Worm (Caenorhabditis elegans): ENCODE data around the gene srz-78.

The srz-78 gene

ce11 chrIV:3515412-3516046 lies 24.0 kb downstream of the srz-78 start:
- TF ChIP-seq tbx-37 (GFP tag; conservative IDR thresholded peaks at IDR 0.05) (no peak), hmg-4 (GFP tag; optimal IDR thresholded peaks at IDR 0.05) (peak; percentile 65), scrt-1 (GFP tag; IDR thresholded peaks at IDR 0.05) (no peak), F13C5.2 (tag; optimal IDR thresholded peaks at IDR 0.05) (no peak)

ce11 chrIV:3516586-3516985 lies 25.0 kb downstream of the srz-78 start, which contains the start of gene unc-33:
TSS of gene unc-33 (plus strand) at chrIV:3516886.
- TF ChIP-seq B0310.2 (tag; optimal IDR thresholded peaks at IDR 0.05), result no peak
- no peak for TF ChIP-seq tbx-11 (GFP tag; IDR thresholded peaks at IDR 0.05)
- no peak for TF ChIP-seq tbx-37 (GFP tag; conservative IDR thresholded peaks at IDR 0.05)
- no peak for TF ChIP-seq sea-1 (GFP tag; conservative IDR thresholded peaks at IDR 0.05)
- TF ChIP-seq pes-1 (GFP tag; IDR thresholded peaks at IDR 0.05), result no peak
- no peak for TF ChIP-seq flt-1 (GFP tag; IDR thresholded peaks at IDR 0.05)
- TF ChIP-seq hmg-4 (GFP tag; optimal IDR thresholded peaks at IDR 0.05), result no peak
- TF ChIP-seq ceh-36 (tag; optimal IDR thresholded peaks at IDR 0.05), result no peak
- no peak for TF ChIP-seq tra-4 (tag; optimal IDR thresholded peaks at IDR 0.05)
- TF ChIP-seq F13C5.2 (tag; optimal IDR thresholded peaks at IDR 0.05), result no peak
- no peak for TF ChIP-seq scrt-1 (GFP tag; IDR thresholded peaks at IDR 0.05)
- TF ChIP-seq ama-1 (optimal IDR thresholded peaks at IDR 0.05), result no peak
- TF ChIP-seq ceh-13 (GFP tag; optimal IDR thresholded peaks at IDR 0.05), result no peak

DNA sequence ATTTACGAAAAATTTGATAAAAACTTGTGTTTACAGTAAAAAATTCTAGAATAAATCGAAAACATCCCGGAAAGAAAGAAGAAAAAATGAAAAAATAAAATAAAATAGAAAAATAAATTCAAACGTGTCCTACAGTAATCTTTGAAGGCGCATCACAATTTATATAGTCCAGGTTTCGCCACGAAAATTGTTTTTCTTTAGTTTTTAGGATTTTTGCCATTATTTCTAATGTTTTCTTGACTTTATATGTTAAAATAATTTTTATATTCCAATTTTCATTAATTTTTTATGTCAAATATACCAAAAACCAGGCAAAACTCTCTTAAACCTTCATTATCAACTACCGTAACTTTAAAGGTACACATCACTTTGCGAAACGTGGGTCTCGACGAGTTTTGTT lies 26.0 kb downstream of the srz-78 start:
- TF ChIP-seq ceh-13 (GFP tag; optimal IDR thresholded peaks at IDR 0.05) (no peak), pes-1 (GFP tag; IDR thresholded peaks at IDR 0.05) (no peak), aly-1 (tag; optimal IDR thresholded peaks at IDR 0.05) (no peak), F13C5.2 (tag; optimal IDR thresholded peaks at IDR 0.05) (no peak), sea-1 (GFP tag; conservative IDR thresholded peaks at IDR 0.05) (no peak), tbx-37 (GFP tag; conservative IDR thresholded peaks at IDR 0.05) (no peak), hnd-1 (tag; optimal IDR thresholded peaks at IDR 0.05) (no peak), ceh-36 (tag; optimal IDR thresholded peaks at IDR 0.05) (no peak), scrt-1 (GFP tag; IDR thresholded peaks at IDR 0.05) (no peak)

DNA sequence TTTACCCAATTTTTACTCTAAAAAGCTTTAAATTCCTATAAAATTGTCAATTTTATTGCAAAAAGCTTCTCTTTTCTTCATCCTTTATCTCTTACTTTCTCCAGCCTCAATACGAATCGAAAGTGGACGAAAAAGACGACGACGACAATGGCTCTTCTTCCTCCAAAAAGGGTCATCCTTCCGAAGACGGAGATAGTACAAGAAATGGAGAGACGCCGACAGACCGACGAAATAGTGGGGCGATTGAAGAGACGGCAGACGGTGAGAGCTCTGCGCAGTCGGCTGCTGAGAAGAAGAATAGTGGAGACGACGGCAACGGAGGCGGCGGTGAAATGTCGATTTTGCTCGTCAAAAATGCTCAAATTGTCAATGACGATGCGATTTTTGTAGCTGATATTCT lies 27.8 kb downstream of the srz-78 start:
- TF ChIP-seq tra-4 (tag; optimal IDR thresholded peaks at IDR 0.05), result no peak
- TF ChIP-seq ceh-13 (GFP tag; optimal IDR thresholded peaks at IDR 0.05), result no peak

DNA sequence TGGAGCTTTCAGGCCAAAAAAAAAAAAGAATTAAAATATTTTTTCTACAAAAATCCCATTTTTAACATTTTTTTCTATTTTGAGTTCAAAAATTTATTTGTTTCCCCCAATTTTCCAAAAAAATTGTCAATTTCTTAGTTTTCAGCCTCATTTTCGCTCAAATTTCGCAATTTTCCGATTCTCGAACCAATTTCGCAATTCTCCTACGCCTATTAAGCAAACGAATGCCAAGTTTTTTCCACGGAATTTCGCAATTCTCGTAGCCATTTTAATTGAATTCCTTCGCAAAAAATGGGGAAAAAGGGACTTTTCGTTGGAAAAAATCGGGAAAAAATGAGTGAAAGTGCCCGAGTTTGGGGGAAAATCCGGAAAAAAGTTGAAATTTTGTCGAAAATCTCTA lies 28.8 kb downstream of the srz-78 start:
- TF ChIP-seq ets-7 (tag; optimal IDR thresholded peaks at IDR 0.05) (no peak), F13C5.2 (tag; optimal IDR thresholded peaks at IDR 0.05) (no peak), hmbx-1 (tag; optimal IDR thresholded peaks at IDR 0.05) (no peak), pes-1 (GFP tag; IDR thresholded peaks at IDR 0.05) (no peak), tbx-11 (GFP tag; IDR thresholded peaks at IDR 0.05) (no peak), ceh-13 (GFP tag; optimal IDR thresholded peaks at IDR 0.05) (no peak), sea-1 (GFP tag; conservative IDR thresholded peaks at IDR 0.05) (no peak), ceh-36 (tag; optimal IDR thresholded peaks at IDR 0.05) (no peak), scrt-1 (GFP tag; IDR thresholded peaks at IDR 0.05) (no peak), flt-1 (GFP tag; IDR thresholded peaks at IDR 0.05) (no peak), tra-4 (tag; optimal IDR thresholded peaks at IDR 0.05) (no peak), hmg-4 (GFP tag; optimal IDR thresholded peaks at IDR 0.05) (no peak), aly-1 (tag; optimal IDR thresholded peaks at IDR 0.05) (no peak), B0310.2 (tag; optimal IDR thresholded peaks at IDR 0.05) (no peak), ama-1 (optimal IDR thresholded peaks at IDR 0.05) (no peak), hnd-1 (tag; optimal IDR thresholded peaks at IDR 0.05) (no peak), tbx-37 (GFP tag; conservative IDR thresholded peaks at IDR 0.05) (no peak)

- no peak for TF ChIP-seq ceh-36 (tag; optimal IDR thresholded peaks at IDR 0.05)
- no peak for TF ChIP-seq B0310.2 (tag; optimal IDR thresholded peaks at IDR 0.05)
- TF ChIP-seq flt-1 (GFP tag; IDR thresholded peaks at IDR 0.05), result 0 out of 2 replicates have a peak, but pooled peaks have one; percentile 9
Measured at ce11 chrIV:3520957-3521356, 29.4 kb downstream of the srz-78 start.

- TF ChIP-seq B0310.2 (tag; optimal IDR thresholded peaks at IDR 0.05) (no peak), flt-1 (GFP tag; IDR thresholded peaks at IDR 0.05) (0 out of 2 replicates have a peak, but pooled peaks have one; percentile 18), ceh-36 (tag; optimal IDR thresholded peaks at IDR 0.05) (peak; percentile 39)
Measured at ce11 chrIV:3521710-3522109, 30.1 kb downstream of the srz-78 start.

ce11 chrIV:3523419-3523818 lies 31.8 kb downstream of the srz-78 start:
- TF ChIP-seq scrt-1 (GFP tag; IDR thresholded peaks at IDR 0.05) (0 out of 2 replicates have a peak, but pooled peaks have one; percentile 29), sea-1 (GFP tag; conservative IDR thresholded peaks at IDR 0.05) (no peak)

- TF ChIP-seq ets-7 (tag; optimal IDR thresholded peaks at IDR 0.05) (peak; percentile 67), B0310.2 (tag; optimal IDR thresholded peaks at IDR 0.05) (peak; percentile 85), F13C5.2 (tag; optimal IDR thresholded peaks at IDR 0.05) (peak; percentile 86), ceh-36 (tag; optimal IDR thresholded peaks at IDR 0.05) (peak; percentile 86), pes-1 (GFP tag; IDR thresholded peaks at IDR 0.05) (peak; percentile 94), tra-4 (tag; optimal IDR thresholded peaks at IDR 0.05) (peak; percentile 51), flt-1 (GFP tag; IDR thresholded peaks at IDR 0.05) (peak; percentile 89), ama-1 (optimal IDR thresholded peaks at IDR 0.05) (peak; percentile 10), hmg-4 (GFP tag; optimal IDR thresholded peaks at IDR 0.05) (peak; percentile 89), hmbx-1 (tag; optimal IDR thresholded peaks at IDR 0.05) (peak; percentile 45), scrt-1 (GFP tag; IDR thresholded peaks at IDR 0.05) (peak; percentile 91), tbx-11 (GFP tag; IDR thresholded peaks at IDR 0.05) (peak; percentile 85), aly-1 (tag; optimal IDR thresholded peaks at IDR 0.05) (peak; percentile 92), ceh-13 (GFP tag; optimal IDR thresholded peaks at IDR 0.05) (peak; percentile 73), tbx-37 (GFP tag; conservative IDR thresholded peaks at IDR 0.05) (peak; percentile 82), sea-1 (GFP tag; conservative IDR thresholded peaks at IDR 0.05) (peak; percentile 91), hnd-1 (tag; optimal IDR thresholded peaks at IDR 0.05) (peak; percentile 75)
Measured at ce11 chrIV:3524584-3525020, 33.0 kb downstream of the srz-78 start.

All from whole organism, early embryonic.